Worm (Caenorhabditis elegans) whole organism, mixed stage, embryonic: ENCODE measurements around the gene prx-6.
A peak's percentile ranks its signal among the peaks of the same experiment; 100 is the strongest.

Source experiments
- M03D4.4 ChIP-seq: sonication (generic microtip); optimal IDR thresholded peaks from 2 replicates; lab custom pipeline; 2017; ENCODE audit warnings: mild to moderate bottlenecking, missing genetic modification characterization, missing compliant biosample characterization
- blmp-1 ChIP-seq: fragments of 150-350 bp; optimal IDR thresholded peaks from 2 replicates; lab custom pipeline; 2014; ENCODE audit warnings: missing biosample characterization, missing genetic modification characterization
- ceh-39 ChIP-seq: fragments of 150-350 bp; optimal IDR thresholded peaks from 2 replicates; lab custom pipeline; 2014; ENCODE audit warnings: missing biosample characterization, missing genetic modification characterization
- ceh-43 ChIP-seq: fragments of 200-800 bp; sonication (Bioruptor generic); optimal IDR thresholded peaks from 2 replicates; lab custom pipeline; 2018; ENCODE audit warnings: mild to moderate bottlenecking, missing genetic modification characterization, moderate library complexity, missing compliant biosample characterization
- ceh-83 ChIP-seq: fragments of 200-800 bp; sonication (Bioruptor generic); optimal IDR thresholded peaks from 2 replicates; lab custom pipeline; 2018; ENCODE audit warnings: mild to moderate bottlenecking, missing genetic modification characterization, missing compliant biosample characterization
- drap-1 ChIP-seq: fragments of 200-800 bp; sonication (Bioruptor generic); optimal IDR thresholded peaks from 3 replicates; lab custom pipeline; 2018; ENCODE audit warnings: mild to moderate bottlenecking, missing genetic modification characterization, missing compliant biosample characterization
- elt-1 ChIP-seq: sonication (generic microtip); optimal IDR thresholded peaks from 2 replicates; lab custom pipeline; 2017; ENCODE audit warnings: missing genetic modification characterization, mild to moderate bottlenecking, missing compliant biosample characterization, antibody characterized with exemption, moderate library complexity, borderline replicate concordance; ENCODE audit not compliant: insufficient read depth
- elt-3 ChIP-seq: fragments of 150-350 bp; optimal IDR thresholded peaks from 2 replicates; lab custom pipeline; 2014; ENCODE audit warnings: missing biosample characterization, missing genetic modification characterization
- flh-1 ChIP-seq: fragments of 200-800 bp; sonication (Bioruptor generic); optimal IDR thresholded peaks from 2 replicates; lab custom pipeline; 2018; ENCODE audit warnings: mild to moderate bottlenecking, missing genetic modification characterization, moderate library complexity, missing compliant biosample characterization
- hlh-1 ChIP-seq: fragments of 150-350 bp; optimal IDR thresholded peaks from 2 replicates; lab custom pipeline; 2014; ENCODE audit warnings: missing biosample characterization, missing genetic modification reagents, missing genetic modification characterization
- lin-32 ChIP-seq: fragments of 200-800 bp; sonication (Bioruptor generic); optimal IDR thresholded peaks from 2 replicates; lab custom pipeline; 2018; ENCODE audit warnings: mild to moderate bottlenecking, missing genetic modification characterization, missing compliant biosample characterization
- mab-5 ChIP-seq: fragments of 150-350 bp; optimal IDR thresholded peaks from 2 replicates; lab custom pipeline; 2014; ENCODE audit warnings: missing biosample characterization, missing genetic modification characterization
- mls-2 ChIP-seq: sonication (generic microtip); optimal IDR thresholded peaks from 2 replicates; lab custom pipeline; 2016; ENCODE audit warnings: mild to moderate bottlenecking, missing genetic modification characterization, moderate library complexity, missing compliant biosample characterization
- nhr-12 ChIP-seq: fragments of 150-350 bp; optimal IDR thresholded peaks from 2 replicates; lab custom pipeline; 2014; ENCODE audit warnings: missing biosample characterization, missing genetic modification characterization
- nhr-2 ChIP-seq: fragments of 150-350 bp; optimal IDR thresholded peaks from 2 replicates; lab custom pipeline; 2014; ENCODE audit warnings: missing biosample characterization, missing genetic modification characterization
- nhr-237 ChIP-seq: fragments of 150-350 bp; optimal IDR thresholded peaks from 2 replicates; lab custom pipeline; 2014; ENCODE audit warnings: missing biosample characterization, missing genetic modification characterization
- nhr-28 ChIP-seq: fragments of 150-350 bp; optimal IDR thresholded peaks from 2 replicates; lab custom pipeline; 2014; ENCODE audit warnings: missing biosample characterization, missing genetic modification characterization
- sem-2 ChIP-seq: fragments of 200-800 bp; sonication (Bioruptor generic); optimal IDR thresholded peaks from 2 replicates; lab custom pipeline; 2018; ENCODE audit warnings: mild to moderate bottlenecking, missing genetic modification characterization, missing compliant biosample characterization
- snpc-4 ChIP-seq: fragments of 150-350 bp; optimal IDR thresholded peaks from 2 replicates; lab custom pipeline; 2014; ENCODE audit warnings: missing biosample characterization, missing genetic modification characterization
- sptf-1 ChIP-seq: sonication (generic microtip); optimal IDR thresholded peaks from 2 replicates; lab custom pipeline; 2017; ENCODE audit warnings: mild to moderate bottlenecking, missing genetic modification characterization, moderate library complexity, missing compliant biosample characterization
- tbx-8 ChIP-seq: fragments of 200-800 bp; sonication (Bioruptor generic); optimal IDR thresholded peaks from 2 replicates; lab custom pipeline; 2018; ENCODE audit warnings: mild to moderate bottlenecking, missing genetic modification characterization, moderate library complexity, missing compliant biosample characterization
- unc-120 ChIP-seq: sonication (generic microtip); optimal IDR thresholded peaks from 2 replicates; lab custom pipeline; 2017; ENCODE audit warnings: missing genetic modification characterization, missing compliant biosample characterization; ENCODE audit not compliant: poor library complexity, severe bottlenecking
- unc-39 ChIP-seq: fragments of 150-350 bp; optimal IDR thresholded peaks from 2 replicates; lab custom pipeline; 2014; ENCODE audit warnings: missing biosample characterization, missing genetic modification characterization
- unc-62 ChIP-seq: fragments of 150-350 bp; optimal IDR thresholded peaks from 2 replicates; lab custom pipeline; 2014; ENCODE audit warnings: missing biosample characterization, missing genetic modification reagents, missing genetic modification characterization
- zip-8 ChIP-seq: fragments of 150-350 bp; optimal IDR thresholded peaks from 2 replicates; lab custom pipeline; 2014; ENCODE audit warnings: missing biosample characterization, missing genetic modification characterization
- ztf-11 ChIP-seq: fragments of 150-350 bp; optimal IDR thresholded peaks from 2 replicates; lab custom pipeline; 2014; ENCODE audit warnings: missing biosample characterization, missing genetic modification characterization

The prx-6 gene

DNA sequence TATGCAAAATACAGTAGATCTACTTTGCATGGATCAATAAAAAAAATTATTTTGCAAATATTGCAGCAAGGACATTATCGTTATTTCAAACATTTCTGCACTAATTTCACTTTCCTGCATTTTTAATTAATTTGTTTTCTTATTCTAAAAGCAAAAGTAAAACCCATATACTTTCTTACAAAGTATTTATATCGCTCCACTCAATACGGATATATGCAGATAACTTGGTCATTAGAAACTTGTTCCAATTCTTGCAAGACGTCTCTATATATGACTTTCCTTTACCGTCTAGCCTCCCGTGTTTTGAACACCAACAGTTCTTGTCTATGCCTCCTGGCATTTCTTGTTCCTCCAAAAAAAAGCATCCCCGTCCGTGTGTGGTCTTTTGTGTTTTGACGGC lies 9.4 kb downstream of the prx-6 start, which contains the start of gene oac-24:
Gene oac-24, plus strand, starts transcription at position 301 of the 400 bp plus-strand sequence.
- TF ChIP-seq M03D4.4 (tag; lab: Kevin White, UChicago) (no peak), sem-2 (GFP tag; lab: Kevin White, UChicago) (no peak), mls-2 (tag; lab: Kevin White, UChicago) (no peak), unc-120 (no peak), tbx-8 (GFP tag; lab: Kevin White, UChicago) (no peak), flh-1 (GFP tag; lab: Kevin White, UChicago) (no peak), nhr-237 (tag; lab: Kevin White, UChicago) (no peak), unc-62 (no peak), ceh-43 (GFP tag; lab: Kevin White, UChicago) (no peak), lin-32 (GFP tag; lab: Kevin White, UChicago) (no peak), nhr-2 (tag; lab: Kevin White, UChicago) (no peak), ceh-39 (tag; lab: Kevin White, UChicago) (no peak), elt-1 (tag; lab: Kevin White, UChicago) (no peak), zip-8 (tag; lab: Kevin White, UChicago) (no peak)

DNA sequence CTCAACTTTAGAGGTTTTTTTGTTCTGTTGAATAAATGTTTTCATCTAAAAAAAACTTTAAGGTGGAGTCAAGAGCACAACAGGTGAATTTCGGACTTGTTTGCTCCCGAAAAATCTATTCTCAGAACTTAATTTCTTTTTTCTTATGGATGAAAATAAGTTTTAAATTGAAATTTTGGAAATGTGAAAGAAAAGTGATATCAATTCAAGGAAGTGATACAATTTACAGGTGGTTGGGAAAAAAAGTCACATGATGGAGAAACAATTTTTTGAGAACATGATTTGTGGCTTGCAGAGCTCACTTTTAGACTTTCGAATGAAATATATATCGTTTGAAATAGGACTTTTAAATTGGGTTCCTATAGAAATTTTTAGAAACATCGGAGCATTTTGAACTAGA lies 12.2 kb downstream of the prx-6 start:
- TF ChIP-seq drap-1 (no peak), elt-1 (tag; lab: Kevin White, UChicago) (no peak), mab-5 (tag; lab: Kevin White, UChicago) (no peak), unc-39 (tag; lab: Kevin White, UChicago) (no peak), elt-3 (no peak), nhr-28 (tag; lab: Kevin White, UChicago) (no peak), mls-2 (tag; lab: Kevin White, UChicago) (no peak), nhr-237 (tag; lab: Kevin White, UChicago) (no peak), sem-2 (GFP tag; lab: Kevin White, UChicago) (no peak), M03D4.4 (tag; lab: Kevin White, UChicago) (no peak), blmp-1 (tag; lab: Kevin White, UChicago) (no peak), snpc-4 (no peak), ztf-11 (tag; lab: Kevin White, UChicago) (no peak), sptf-1 (tag; lab: Kevin White, UChicago) (no peak), ceh-43 (GFP tag; lab: Kevin White, UChicago) (no peak), unc-62 (no peak), tbx-8 (GFP tag; lab: Kevin White, UChicago) (no peak), nhr-12 (tag; lab: Kevin White, UChicago) (no peak), lin-32 (GFP tag; lab: Kevin White, UChicago) (no peak)

DNA sequence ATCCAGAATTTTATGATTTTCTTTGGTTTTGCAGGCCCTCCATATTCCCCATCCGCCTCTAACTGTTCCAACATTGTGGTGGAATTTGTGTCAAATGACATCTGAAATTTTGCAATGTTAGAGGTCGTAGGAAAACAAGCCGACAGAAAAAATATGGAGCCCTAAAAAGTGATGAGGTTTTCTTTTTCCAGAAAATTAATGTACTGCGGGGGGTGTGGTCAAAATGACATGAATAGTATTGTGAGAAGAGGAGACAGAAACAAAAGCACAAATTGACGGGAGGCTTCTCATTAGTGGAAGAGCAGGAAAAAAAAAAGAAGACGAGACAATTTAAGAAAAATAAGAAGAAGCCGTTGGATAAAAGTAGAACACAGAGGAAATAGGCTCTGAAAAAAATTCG lies 19.7 kb downstream of the prx-6 start, which contains the start of gene ZC266.1:
Gene ZC266.1, minus strand, starts transcription at position 101 of the 400 bp plus-strand sequence.
- TF ChIP-seq ceh-39 (tag; lab: Kevin White, UChicago) (no peak), unc-62 (no peak), drap-1 (no peak), lin-32 (GFP tag; lab: Kevin White, UChicago) (no peak), blmp-1 (tag; lab: Kevin White, UChicago) (no peak), elt-3 (no peak), mab-5 (tag; lab: Kevin White, UChicago) (no peak), ceh-43 (GFP tag; lab: Kevin White, UChicago) (no peak), tbx-8 (GFP tag; lab: Kevin White, UChicago) (no peak), zip-8 (tag; lab: Kevin White, UChicago) (no peak), ceh-83 (GFP tag; lab: Kevin White, UChicago) (no peak), nhr-2 (tag; lab: Kevin White, UChicago) (no peak), mls-2 (tag; lab: Kevin White, UChicago) (no peak), nhr-237 (tag; lab: Kevin White, UChicago) (no peak), sptf-1 (tag; lab: Kevin White, UChicago) (no peak)
- TF ChIP-seq, all 35 proteins: peak for 0

DNA sequence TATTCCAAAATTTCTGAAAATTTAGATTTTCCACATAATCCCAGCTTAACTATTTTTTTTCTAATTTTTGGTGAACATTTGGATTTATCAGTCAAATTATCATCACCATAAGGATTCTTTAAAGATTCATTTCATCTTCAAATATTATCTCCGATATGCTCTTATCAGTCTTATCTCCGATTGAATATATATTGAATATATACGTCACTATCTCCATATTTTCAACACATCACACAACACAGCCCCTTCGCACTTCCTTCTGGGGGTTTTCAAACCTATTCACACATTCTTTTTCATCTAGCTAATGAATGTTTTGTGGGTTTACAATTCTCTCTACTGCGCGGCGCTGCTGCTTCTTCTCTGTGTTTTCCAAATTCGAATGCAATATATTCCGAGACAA lies 21.2 kb downstream of the prx-6 start:
- TF ChIP-seq ztf-11 (tag; lab: Kevin White, UChicago) (no peak), elt-1 (tag; lab: Kevin White, UChicago) (peak; percentile 52), M03D4.4 (tag; lab: Kevin White, UChicago) (no peak), elt-3 (peak; percentile 82)

DNA sequence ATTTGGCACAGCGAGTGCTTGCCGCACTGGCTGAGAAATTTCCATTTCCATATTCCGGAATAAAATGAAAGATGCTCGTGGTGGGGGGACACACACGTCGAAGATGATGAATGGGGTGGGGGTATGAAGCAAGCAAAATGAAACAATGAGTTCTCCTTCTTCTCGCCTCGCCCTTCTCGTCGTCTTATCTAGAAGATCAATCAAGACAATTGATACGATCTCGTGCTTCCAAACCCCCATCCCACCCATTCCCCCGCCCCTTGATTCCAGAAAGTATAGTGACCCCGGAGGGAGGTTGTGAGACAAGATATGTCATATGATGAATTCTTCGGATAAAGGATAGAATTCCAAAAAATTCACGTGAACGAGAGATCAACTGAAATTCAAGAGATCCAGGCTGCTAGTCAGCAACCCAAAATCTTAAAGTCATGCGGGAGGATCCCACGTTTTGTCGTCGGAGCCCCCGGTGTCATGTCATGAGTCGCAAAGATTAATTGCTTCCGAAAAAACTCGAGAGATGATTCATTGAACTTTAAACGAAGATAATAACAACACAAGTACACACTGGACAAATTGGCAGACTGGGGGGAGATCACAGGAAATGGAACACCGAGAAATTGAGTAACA lies 25.3 kb downstream of the prx-6 start:
- TF ChIP-seq nhr-237 (tag; lab: Kevin White, UChicago) (no peak), elt-1 (tag; lab: Kevin White, UChicago) (peak; percentile 92)

DNA sequence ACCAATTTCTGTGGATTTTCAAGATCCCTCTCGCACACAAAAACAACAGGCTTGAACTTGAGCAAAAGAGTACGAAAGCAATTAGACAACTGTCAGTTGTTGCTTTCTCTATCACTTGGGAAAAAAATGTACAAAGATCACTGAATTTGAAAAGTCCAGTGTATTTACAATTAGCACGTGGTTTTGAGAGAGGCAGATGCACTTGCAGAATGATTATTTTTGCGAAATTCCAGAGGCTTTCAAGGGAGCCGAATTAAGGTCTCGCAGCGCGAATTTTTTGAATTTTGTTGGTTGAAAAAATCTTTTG lies 26.7 kb downstream of the prx-6 start:
- TF ChIP-seq hlh-1 (tag; lab: Kevin White, UChicago) (peak; percentile 43), elt-3 (no peak)
